In the genomic region with DNA sequence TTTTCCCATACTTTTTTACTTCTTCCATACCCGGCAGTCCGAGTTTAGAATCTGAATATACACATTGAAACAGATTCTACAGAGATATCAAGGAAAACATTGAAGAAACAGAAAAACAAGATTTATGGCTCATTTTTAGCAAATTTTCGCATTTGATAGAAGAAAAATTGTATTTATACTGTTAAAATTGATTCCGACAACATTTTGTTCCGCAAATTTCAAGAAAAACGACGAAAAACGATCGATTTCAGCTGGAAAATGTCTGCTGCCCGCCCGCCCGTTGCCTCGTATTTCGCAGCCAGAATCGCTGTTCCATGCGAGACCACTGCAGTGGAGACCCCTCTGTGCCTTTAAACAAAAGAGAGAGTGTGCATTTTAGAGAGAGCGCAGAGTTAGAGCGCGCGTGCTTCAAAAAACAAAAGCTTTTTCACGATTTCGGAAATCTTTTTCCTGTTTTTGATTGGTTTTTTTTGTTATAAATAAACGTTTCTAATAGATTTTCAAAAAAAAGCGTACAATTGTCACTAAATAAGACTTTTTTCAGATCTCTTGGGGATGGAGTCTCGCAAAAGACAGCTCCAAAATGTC, we compare ENCODE assay signal across 5 worm cellular contexts.
TF ChIP-seq lines count a peak whose summit lies in the region.

TSS of gene patr-1 (minus strand) at position 51 of the 588 bp plus-strand sequence.
TSS of gene dna-2 (plus strand) at position 538 of the 588 bp plus-strand sequence.

TF ChIP-seq in whole organism, L1 larva, 84 proteins besides CTCF, POLR2A, EP300 and RAD21 (continued from another document and continues in another):
- TF ChIP-seq snu-23 (GFP tag; optimal IDR thresholded peaks at IDR 0.05; lab: Kevin White, UChicago), result peak; percentile 55
- TF ChIP-seq tbx-2 (tag; optimal IDR thresholded peaks at IDR 0.05; lab: Kevin White, UChicago), result peak; percentile 61
- peak; percentile 16 for TF ChIP-seq lin-13 (GFP tag; optimal IDR thresholded peaks at IDR 0.05; lab: Kevin White, UChicago)
- peak; percentile 58 for TF ChIP-seq nhr-19 (GFP tag; conservative IDR thresholded peaks at IDR 0.05; lab: Robert Waterston, UW)
- no peak for TF ChIP-seq alr-1 (tag; optimal IDR thresholded peaks at IDR 0.05; lab: Kevin White, UChicago; ENCODE audit: borderline replicate concordance)
- TF ChIP-seq mab-9 (GFP tag; IDR thresholded peaks at IDR 0.05; lab: Robert Waterston, UW), result no peak
- TF ChIP-seq unc-30 (tag; optimal IDR thresholded peaks at IDR 0.05; lab: Kevin White, UChicago), result no peak
- TF ChIP-seq nhr-71 (tag; optimal IDR thresholded peaks at IDR 0.05; lab: Kevin White, UChicago), result no peak
- peak; percentile 69 for TF ChIP-seq mep-1 (tag; optimal IDR thresholded peaks at IDR 0.05; lab: Kevin White, UChicago)
- TF ChIP-seq C34B4.2 (tag; optimal IDR thresholded peaks at IDR 0.05; lab: Kevin White, UChicago), result no peak
- TF ChIP-seq nhr-85 (tag; lab: Kevin White, UChicago), result peak; percentile 52
- no peak for TF ChIP-seq ceh-63 (GFP tag; optimal IDR thresholded peaks at IDR 0.05; lab: Kevin White, UChicago)
- no peak for TF ChIP-seq efl-3 (GFP tag; optimal IDR thresholded peaks at IDR 0.05; lab: Kevin White, UChicago)
- peak; percentile 79 for TF ChIP-seq rnt-1 (tag; optimal IDR thresholded peaks at IDR 0.05; lab: Kevin White, UChicago)
- peak; percentile 53 for TF ChIP-seq fos-1 (tag; optimal IDR thresholded peaks at IDR 0.05; lab: Kevin White, UChicago)
- no peak for TF ChIP-seq sptf-1 (tag; optimal IDR thresholded peaks at IDR 0.05; lab: Kevin White, UChicago)
- peak; percentile 14 for TF ChIP-seq irx-1 (tag; optimal IDR thresholded peaks at IDR 0.05; lab: Kevin White, UChicago)
- peak; percentile 25 for TF ChIP-seq mef-2 (tag; optimal IDR thresholded peaks at IDR 0.05; lab: Kevin White, UChicago)
- peak; percentile 63 for TF ChIP-seq C16A3.4 (tag; optimal IDR thresholded peaks at IDR 0.05; lab: Kevin White, UChicago)
- no peak for TF ChIP-seq ztf-11 (tag; optimal IDR thresholded peaks at IDR 0.05; lab: Kevin White, UChicago)
- no peak for TF ChIP-seq nhr-84 (tag; optimal IDR thresholded peaks at IDR 0.05; lab: Kevin White, UChicago)
- peak; percentile 4 for TF ChIP-seq egl-13 (tag; optimal IDR thresholded peaks at IDR 0.05; lab: Kevin White, UChicago)
- TF ChIP-seq elt-2 (tag; optimal IDR thresholded peaks at IDR 0.05; lab: Kevin White, UChicago), result no peak
- no peak for TF ChIP-seq ztf-4 (tag; optimal IDR thresholded peaks at IDR 0.05; lab: Kevin White, UChicago)
- TF ChIP-seq nhr-237 (tag; optimal IDR thresholded peaks at IDR 0.05; lab: Kevin White, UChicago), result no peak
- TF ChIP-seq unc-130 (tag; optimal IDR thresholded peaks at IDR 0.05; lab: Kevin White, UChicago), result no peak

TF ChIP-seq in whole organism, L2 larva, 48 proteins besides CTCF, POLR2A, EP300 and RAD21 (continued from another document and continues in another):
- TF ChIP-seq ZK546.5 (tag; optimal IDR thresholded peaks at IDR 0.05; lab: Kevin White, UChicago) (no peak), elt-3 (tag; optimal IDR thresholded peaks at IDR 0.05; lab: Kevin White, UChicago) (no peak), aly-2 (tag; optimal IDR thresholded peaks at IDR 0.05; lab: Kevin White, UChicago) (no peak), lsy-2 (tag; optimal IDR thresholded peaks at IDR 0.05; lab: Kevin White, UChicago) (peak; percentile 42 to 86), ceh-82 (tag; optimal IDR thresholded peaks at IDR 0.05; lab: Kevin White, UChicago) (no peak), zag-1 (tag; optimal IDR thresholded peaks at IDR 0.05; lab: Kevin White, UChicago) (no peak), ceh-16 (tag; optimal IDR thresholded peaks at IDR 0.05; lab: Kevin White, UChicago) (no peak), ama-1 (optimal IDR thresholded peaks at IDR 0.05; lab: Kevin White, UChicago) (peak; percentile 5), elt-1 (tag; optimal IDR thresholded peaks at IDR 0.05; lab: Kevin White, UChicago) (no peak), skn-1 (tag; optimal IDR thresholded peaks at IDR 0.05; lab: Kevin White, UChicago) (no peak), snpc-4 (tag; optimal IDR thresholded peaks at IDR 0.05; lab: Kevin White, UChicago) (no peak), nhr-6 (tag; optimal IDR thresholded peaks at IDR 0.05; lab: Kevin White, UChicago) (no peak), C34F6.9 (tag; optimal IDR thresholded peaks at IDR 0.05; lab: Kevin White, UChicago) (peak; percentile 57), mdl-1 (tag; optimal IDR thresholded peaks at IDR 0.05; lab: Kevin White, UChicago) (no peak), sma-3 (GFP tag; optimal IDR thresholded peaks at IDR 0.05; lab: Kevin White, UChicago) (peak; percentile 30), peb-1 (tag; optimal IDR thresholded peaks at IDR 0.05; lab: Kevin White, UChicago) (no peak), lin-11 (tag; optimal IDR thresholded peaks at IDR 0.05; lab: Kevin White, UChicago) (peak; percentile 62), gmeb-1 (tag; optimal IDR thresholded peaks at IDR 0.05; lab: Kevin White, UChicago) (peak; percentile 89), nhr-12 (tag; optimal IDR thresholded peaks at IDR 0.05; lab: Kevin White, UChicago) (no peak), F13H6.1 (tag; optimal IDR thresholded peaks at IDR 0.05; lab: Kevin White, UChicago) (no peak), dmd-4 (tag; optimal IDR thresholded peaks at IDR 0.05; lab: Kevin White, UChicago) (no peak), nhr-237 (tag; optimal IDR thresholded peaks at IDR 0.05; lab: Kevin White, UChicago) (no peak), nhr-21 (tag; optimal IDR thresholded peaks at IDR 0.05; lab: Kevin White, UChicago) (no peak), unc-62 (GFP tag; optimal IDR thresholded peaks at IDR 0.05; lab: Kevin White, UChicago) (no peak), egl-27 (tag; optimal IDR thresholded peaks at IDR 0.05; lab: Kevin White, UChicago) (no peak), alr-1 (tag; optimal IDR thresholded peaks at IDR 0.05; lab: Kevin White, UChicago) (no peak), ztf-4 (tag; optimal IDR thresholded peaks at IDR 0.05; lab: Kevin White, UChicago) (no peak)

TF ChIP-seq in whole organism, L3 larva, 47 proteins besides CTCF, POLR2A, EP300 and RAD21 (continued from another document):
- no peak for TF ChIP-seq nhr-67 (tag; optimal IDR thresholded peaks at IDR 0.05; lab: Kevin White, UChicago)
- TF ChIP-seq snpc-4 (tag; optimal IDR thresholded peaks at IDR 0.05; lab: Kevin White, UChicago), result no peak
- TF ChIP-seq unc-62 (GFP tag; optimal IDR thresholded peaks at IDR 0.05; lab: Kevin White, UChicago), result no peak
- no peak for TF ChIP-seq ztf-11 (tag; optimal IDR thresholded peaks at IDR 0.05; lab: Kevin White, UChicago)
- no peak for TF ChIP-seq pqm-1 (tag; optimal IDR thresholded peaks at IDR 0.05; lab: Kevin White, UChicago)
- TF ChIP-seq elt-1 (tag; optimal IDR thresholded peaks at IDR 0.05; lab: Kevin White, UChicago), result no peak
- peak; percentile 19 for TF ChIP-seq nhr-43 (tag; optimal IDR thresholded peaks at IDR 0.05; lab: Kevin White, UChicago; ENCODE audit: poor library complexity, severe bottlenecking)
- TF ChIP-seq R02D3.7 (tag; optimal IDR thresholded peaks at IDR 0.05; lab: Kevin White, UChicago), result peak; percentile 43
- no peak for TF ChIP-seq unc-39 (tag; optimal IDR thresholded peaks at IDR 0.05; lab: Kevin White, UChicago)
- TF ChIP-seq lin-39 (tag; optimal IDR thresholded peaks at IDR 0.05; lab: Kevin White, UChicago), result peak; percentile 24
- TF ChIP-seq zag-1 (tag; optimal IDR thresholded peaks at IDR 0.05; lab: Kevin White, UChicago), result no peak
- TF ChIP-seq nhr-237 (tag; optimal IDR thresholded peaks at IDR 0.05; lab: Kevin White, UChicago), result no peak
- TF ChIP-seq lin-15B (tag; optimal IDR thresholded peaks at IDR 0.05; lab: Kevin White, UChicago), result peak; percentile 78
- TF ChIP-seq ceh-82 (tag; optimal IDR thresholded peaks at IDR 0.05; lab: Kevin White, UChicago), result no peak
- TF ChIP-seq elt-2 (tag; optimal IDR thresholded peaks at IDR 0.05; lab: Kevin White, UChicago), result peak; percentile 31

TF ChIP-seq in whole organism, L4 larva, 104 proteins besides CTCF, POLR2A, EP300 and RAD21 (continued from another document):
- 0 out of 2 replicates have a peak, but pooled peaks have one; percentile 6 for TF ChIP-seq set-16 (GFP tag; IDR thresholded peaks at IDR 0.05; lab: Robert Waterston, UW)
- peak; percentile 70 for TF ChIP-seq nhr-6 (tag; optimal IDR thresholded peaks at IDR 0.05; lab: Kevin White, UChicago)
- peak; percentile 85 for TF ChIP-seq dpl-1 (GFP tag; optimal IDR thresholded peaks at IDR 0.05; lab: Kevin White, UChicago)
- 0 out of 2 replicates have a peak, but pooled peaks have one; percentile 30 for TF ChIP-seq zfp-3 (GFP tag; conservative IDR thresholded peaks at IDR 0.05; lab: Robert Waterston, UW)
- peak; percentile 74 for TF ChIP-seq mes-2 (tag; optimal IDR thresholded peaks at IDR 0.05; lab: Kevin White, UChicago; ENCODE audit: poor library complexity, severe bottlenecking)
- TF ChIP-seq mep-1 (tag; optimal IDR thresholded peaks at IDR 0.05; lab: Kevin White, UChicago), result peak; percentile 55
- peak in 1 of 2 experiments; percentile 59 for TF ChIP-seq unc-62 (GFP tag; optimal IDR thresholded peaks at IDR 0.05 in 1 of 2; lab: Kevin White, UChicago)
- TF ChIP-seq unc-62 (tag; optimal IDR thresholded peaks at IDR 0.05; lab: Kevin White, UChicago), result no peak
- TF ChIP-seq nhr-28 (tag; optimal IDR thresholded peaks at IDR 0.05; lab: Kevin White, UChicago), result peak; percentile 28
- TF ChIP-seq dve-1 (tag; optimal IDR thresholded peaks at IDR 0.05; lab: Kevin White, UChicago; ENCODE audit: insufficient read depth), result peak; percentile 37
- TF ChIP-seq hif-1 (tag; optimal IDR thresholded peaks at IDR 0.05; lab: Kevin White, UChicago), result peak in 1 of 2 experiments; percentile 32
- peak; percentile 23 to 65 for TF ChIP-seq mdl-1 (tag; optimal IDR thresholded peaks at IDR 0.05; lab: Kevin White, UChicago)
- no peak for TF ChIP-seq attf-4 (tag; optimal IDR thresholded peaks at IDR 0.05; lab: Kevin White, UChicago)
- TF ChIP-seq aha-1 (tag; lab: Kevin White, UChicago), result peak; percentile 98
- TF ChIP-seq Y5F2A.4 (GFP tag; optimal IDR thresholded peaks at IDR 0.05; lab: Kevin White, UChicago), result no peak
- TF ChIP-seq cey-2 (tag; optimal IDR thresholded peaks at IDR 0.05; lab: Kevin White, UChicago; ENCODE audit: borderline replicate concordance, insufficient read depth), result no peak
- TF ChIP-seq lin-39 (tag; optimal IDR thresholded peaks at IDR 0.05; lab: Kevin White, UChicago), result no peak
- TF ChIP-seq nhr-11 (tag; optimal IDR thresholded peaks at IDR 0.05; lab: Kevin White, UChicago), result peak; percentile 30
- no peak for TF ChIP-seq ZK546.5 (tag; optimal IDR thresholded peaks at IDR 0.05; lab: Kevin White, UChicago)
- 0 out of 2 replicates have a peak, but pooled peaks have one; percentile 59 for TF ChIP-seq ceh-44 (GFP tag; IDR thresholded peaks at IDR 0.05; lab: Robert Waterston, UW)
- TF ChIP-seq ama-1 (optimal IDR thresholded peaks at IDR 0.05; lab: Kevin White, UChicago), result peak; percentile 67
- TF ChIP-seq hlh-11 (tag; optimal IDR thresholded peaks at IDR 0.05; lab: Kevin White, UChicago), result peak; percentile 59

TF ChIP-seq in whole organism, young adult, 124 proteins besides CTCF, POLR2A, EP300 and RAD21 (continued from another document and continues in another):
- TF ChIP-seq ama-1 (optimal IDR thresholded peaks at IDR 0.05; lab: Kevin White, UChicago) (no peak), ama-1 (GFP tag; optimal IDR thresholded peaks at IDR 0.05; lab: Kevin White, UChicago) (no peak), ceh-58 (GFP tag; IDR thresholded peaks at IDR 0.05; lab: Robert Waterston, UW) (no peak), cebp-1 (GFP tag; IDR thresholded peaks at IDR 0.05; lab: Robert Waterston, UW) (no peak), cebp-1 (tag; optimal IDR thresholded peaks at IDR 0.05; lab: Kevin White, UChicago) (peak; percentile 63), F33H1.4 (GFP tag; IDR thresholded peaks at IDR 0.05; lab: Robert Waterston, UW) (peak; percentile 82), ztf-6 (GFP tag; IDR thresholded peaks at IDR 0.05; lab: Robert Waterston, UW) (no peak), F57A8.1 (GFP tag; optimal IDR thresholded peaks at IDR 0.05; lab: Kevin White, UChicago) (no peak), bed-1 (GFP tag; IDR thresholded peaks at IDR 0.05; lab: Robert Waterston, UW) (no peak), bed-2 (GFP tag; IDR thresholded peaks at IDR 0.05; lab: Robert Waterston, UW) (no peak), F23B12.7 (tag; optimal IDR thresholded peaks at IDR 0.05; lab: Kevin White, UChicago; ENCODE audit: insufficient read depth) (peak; percentile 63), C17E4.6 (GFP tag; IDR thresholded peaks at IDR 0.05; lab: Robert Waterston, UW) (no peak), Y67H2A.10 (GFP tag; conservative IDR thresholded peaks at IDR 0.05; lab: Robert Waterston, UW) (no peak), ceh-79 (tag; optimal IDR thresholded peaks at IDR 0.05; lab: Kevin White, UChicago) (no peak), attf-5 (GFP tag; optimal IDR thresholded peaks at IDR 0.05; lab: Kevin White, UChicago) (peak; percentile 70), dpff-1 (tag; optimal IDR thresholded peaks at IDR 0.05; lab: Kevin White, UChicago) (no peak), let-607 (tag; optimal IDR thresholded peaks at IDR 0.05; lab: Kevin White, UChicago) (no peak), Y95B8A.8 (GFP tag; IDR thresholded peaks at IDR 0.05; lab: Robert Waterston, UW) (no peak), lsl-1 (GFP tag; optimal IDR thresholded peaks at IDR 0.05; lab: Kevin White, UChicago) (peak; percentile 65), hmg-20 (GFP tag; IDR thresholded peaks at IDR 0.05; lab: Robert Waterston, UW) (no peak), Y79H2A.3 (GFP tag; conservative IDR thresholded peaks at IDR 0.05; lab: Robert Waterston, UW) (no peak), attf-6 (GFP tag; IDR thresholded peaks at IDR 0.05; lab: Robert Waterston, UW) (no peak), ztf-3 (GFP tag; optimal IDR thresholded peaks at IDR 0.05; lab: Kevin White, UChicago) (no peak), Y56A3A.18 (GFP tag; IDR thresholded peaks at IDR 0.05; lab: Robert Waterston, UW) (no peak), F10E7.11 (tag; optimal IDR thresholded peaks at IDR 0.05; lab: Kevin White, UChicago) (no peak), pbrm-1 (GFP tag; IDR thresholded peaks at IDR 0.05; lab: Robert Waterston, UW) (no peak), ceh-100 (GFP tag; IDR thresholded peaks at IDR 0.05; lab: Robert Waterston, UW) (no peak), mes-4 (tag; optimal IDR thresholded peaks at IDR 0.05; lab: Kevin White, UChicago) (no peak), xnd-1 (tag; optimal IDR thresholded peaks at IDR 0.05; lab: Kevin White, UChicago) (no peak), nfya-2 (GFP tag; IDR thresholded peaks at IDR 0.05; lab: Robert Waterston, UW) (no peak), F55B11.4 (tag; optimal IDR thresholded peaks at IDR 0.05; lab: Kevin White, UChicago; ENCODE audit: borderline replicate concordance, insufficient read depth) (no peak), madf-8 (GFP tag; conservative IDR thresholded peaks at IDR 0.05; lab: Robert Waterston, UW) (no peak), zim-3 (tag; optimal IDR thresholded peaks at IDR 0.05; lab: Kevin White, UChicago) (no peak), egrh-3 (GFP tag; IDR thresholded peaks at IDR 0.05; lab: Robert Waterston, UW) (no peak), F39B2.1 (GFP tag; IDR thresholded peaks at IDR 0.05; lab: Robert Waterston, UW) (no peak), F37B4.10 (GFP tag; IDR thresholded peaks at IDR 0.05; lab: Robert Waterston, UW) (no peak), ztf-22 (GFP tag; optimal IDR thresholded peaks at IDR 0.05; lab: Kevin White, UChicago) (no peak), ceh-40 (GFP tag; IDR thresholded peaks at IDR 0.05; lab: Robert Waterston, UW) (no peak), ztf-28 (GFP tag; IDR thresholded peaks at IDR 0.05; lab: Robert Waterston, UW) (no peak), ZK185.1 (tag; optimal IDR thresholded peaks at IDR 0.05; lab: Kevin White, UChicago; ENCODE audit: poor library complexity, severe bottlenecking) (no peak), ceh-91 (GFP tag; IDR thresholded peaks at IDR 0.05; lab: Robert Waterston, UW) (peak; percentile 69), atf-7 (tag; optimal IDR thresholded peaks at IDR 0.05; lab: Kevin White, UChicago) (no peak), gei-17 (GFP tag; optimal IDR thresholded peaks at IDR 0.05; lab: Kevin White, UChicago) (no peak), hrde-1 (tag; optimal IDR thresholded peaks at IDR 0.05; lab: Kevin White, UChicago; ENCODE audit: borderline replicate concordance) (no peak), lsy-27 (tag; optimal IDR thresholded peaks at IDR 0.05; lab: Kevin White, UChicago; ENCODE audit: borderline replicate concordance, insufficient read depth) (no peak), sea-2 (GFP tag; IDR thresholded peaks at IDR 0.05; lab: Robert Waterston, UW) (no peak), zfh-2 (GFP tag; conservative IDR thresholded peaks at IDR 0.05; lab: Robert Waterston, UW) (peak; percentile 59; the same call in 1 of the 2 replicates), nhr-27 (tag; optimal IDR thresholded peaks at IDR 0.05; lab: Kevin White, UChicago) (no peak)
